Worm (Caenorhabditis elegans) whole organism, L1 larva: Measurements from ENCODE around the gene myo-5.

Experiments used
- F16B12.6 ChIP-seq: fragments of 150-350 bp; optimal IDR thresholded peaks from 2 replicates; lab custom pipeline; 2014; ENCODE audit warnings: missing biosample characterization, missing genetic modification characterization
- ama-1 ChIP-seq: fragments of 150-350 bp; optimal IDR thresholded peaks from 2 replicates; lab custom pipeline; 2014
- ceh-63 ChIP-seq: fragments of 200-800 bp; sonication (Bioruptor generic); optimal IDR thresholded peaks from 2 replicates; lab custom pipeline; 2018; ENCODE audit warnings: mild to moderate bottlenecking, missing genetic modification characterization, missing compliant biosample characterization
- ceh-8 ChIP-seq: fragments of 200-800 bp; sonication (Bioruptor generic); optimal IDR thresholded peaks from 2 replicates; lab custom pipeline; 2018; ENCODE audit warnings: mild to moderate bottlenecking, missing genetic modification characterization, moderate library complexity, missing compliant biosample characterization
- ceh-90 ChIP-seq: sonication (generic microtip); optimal IDR thresholded peaks from 2 replicates; lab custom pipeline; 2016; ENCODE audit warnings: missing genetic modification characterization, missing compliant biosample characterization
- dsc-1 ChIP-seq: sonication (generic microtip); optimal IDR thresholded peaks from 2 replicates; lab custom pipeline; 2016; ENCODE audit warnings: mild to moderate bottlenecking, missing genetic modification characterization, missing compliant biosample characterization
- efl-1 ChIP-seq, 4 experiments: fragments of 150-350 bp; optimal IDR thresholded peaks in 3 of 4; peaks in 1 of 4; 1 replicate in 1 of 4; 2 replicates in 3 of 4; lab custom pipeline; 2014; ENCODE audit warnings: missing biosample characterization in 2 of 4, missing genetic modification characterization in 2 of 4, missing genetic modification reagents in 2 of 4
- efl-3 ChIP-seq: fragments of 200-800 bp; sonication (Bioruptor generic); optimal IDR thresholded peaks from 2 replicates; lab custom pipeline; 2018; ENCODE audit warnings: mild to moderate bottlenecking, missing genetic modification characterization, missing compliant biosample characterization
- egl-27 ChIP-seq, 2 experiments: fragments of 150-350 bp in 1 of 2; sonication (generic microtip); optimal IDR thresholded peaks; 3 replicates each; lab custom pipeline; 2017 to 2018; ENCODE audit warnings: missing biosample characterization in 2 of 2, missing genetic modification characterization in 2 of 2, missing genetic modification reagents in 2 of 2
- elt-2 ChIP-seq: sonication (generic microtip); optimal IDR thresholded peaks from 2 replicates; lab custom pipeline; 2016; ENCODE audit warnings: missing genetic modification characterization, mild to moderate bottlenecking, inconsistent platforms, missing compliant biosample characterization, missing genetic modification reagents
- fkh-4 ChIP-seq: sonication (generic microtip); optimal IDR thresholded peaks from 2 replicates; lab custom pipeline; 2016; ENCODE audit warnings: missing compliant biosample characterization, missing genetic modification characterization, borderline replicate concordance
- fkh-8 ChIP-seq: sonication (generic microtip); optimal IDR thresholded peaks from 2 replicates; lab custom pipeline; 2016; ENCODE audit warnings: mild to moderate bottlenecking, missing genetic modification characterization, missing compliant biosample characterization
- hlh-4 ChIP-seq: sonication (generic microtip); optimal IDR thresholded peaks from 2 replicates; lab custom pipeline; 2016; ENCODE audit warnings: mild to moderate bottlenecking, missing genetic modification characterization, missing compliant biosample characterization
- hpl-2 ChIP-seq: fragments of 150-350 bp; optimal IDR thresholded peaks from 2 replicates; lab custom pipeline; 2014; ENCODE audit warnings: missing biosample characterization, missing genetic modification reagents, missing genetic modification characterization
- irx-1 ChIP-seq: sonication (generic microtip); optimal IDR thresholded peaks from 2 replicates; lab custom pipeline; 2016; ENCODE audit warnings: missing genetic modification characterization, missing compliant biosample characterization
- isw-1 ChIP-seq: fragments of 200-800 bp; sonication (Bioruptor generic); IDR thresholded peaks from 2 replicates; pipeline ENCODE4 v1.3.6; 2022; ENCODE audit warnings: missing genetic modification characterization, missing compliant biosample characterization
- lin-13 ChIP-seq: fragments of 150-350 bp; optimal IDR thresholded peaks from 2 replicates; lab custom pipeline; 2014; ENCODE audit warnings: missing biosample characterization, missing genetic modification reagents, missing genetic modification characterization
- lin-15B ChIP-seq: fragments of 150-350 bp; sonication (generic microtip); optimal IDR thresholded peaks from 3 replicates; lab custom pipeline; 2014; ENCODE audit warnings: missing biosample characterization, missing genetic modification characterization
- lin-35 ChIP-seq, 2 experiments: fragments of 150-350 bp; optimal IDR thresholded peaks; 2 replicates each; lab custom pipeline; 2014; ENCODE audit warnings: missing biosample characterization in 2 of 2, missing genetic modification characterization in 2 of 2, missing genetic modification reagents in 2 of 2
- mep-1 ChIP-seq: fragments of 150-350 bp; optimal IDR thresholded peaks from 2 replicates; lab custom pipeline; 2014; ENCODE audit warnings: missing biosample characterization, missing genetic modification characterization
- nhr-11 ChIP-seq: fragments of 150-350 bp; optimal IDR thresholded peaks from 2 replicates; lab custom pipeline; 2014; ENCODE audit warnings: missing biosample characterization, missing genetic modification characterization
- nhr-12 ChIP-seq: sonication (generic microtip); optimal IDR thresholded peaks from 2 replicates; lab custom pipeline; 2017; ENCODE audit warnings: missing biosample characterization, missing genetic modification characterization
- nhr-237 ChIP-seq: fragments of 150-350 bp; optimal IDR thresholded peaks from 2 replicates; lab custom pipeline; 2014; ENCODE audit warnings: missing biosample characterization, missing genetic modification characterization
- nhr-28 ChIP-seq: fragments of 150-350 bp; optimal IDR thresholded peaks from 2 replicates; lab custom pipeline; 2014; ENCODE audit warnings: missing biosample characterization, missing genetic modification characterization
- nhr-47 ChIP-seq: sonication (generic microtip); optimal IDR thresholded peaks from 2 replicates; lab custom pipeline; 2016; ENCODE audit warnings: mild to moderate bottlenecking, missing genetic modification characterization, moderate library complexity, missing compliant biosample characterization
- nhr-76 ChIP-seq: sonication (generic microtip); optimal IDR thresholded peaks from 2 replicates; lab custom pipeline; 2017; ENCODE audit warnings: missing biosample characterization, missing genetic modification characterization
- nhr-85 ChIP-seq: sonication (generic microtip); peaks from one replicate; lab custom pipeline; 2016; ENCODE audit warnings: missing genetic modification characterization, inconsistent platforms, missing compliant biosample characterization
- snpc-4 ChIP-seq: fragments of 150-350 bp; optimal IDR thresholded peaks from 2 replicates; lab custom pipeline; 2014; ENCODE audit warnings: missing biosample characterization, missing genetic modification characterization
- snu-23 ChIP-seq: sonication (generic microtip); optimal IDR thresholded peaks from 2 replicates; lab custom pipeline; 2016; ENCODE audit warnings: missing genetic modification characterization, missing compliant biosample characterization
- sox-4 ChIP-seq: sonication (generic microtip); optimal IDR thresholded peaks from 2 replicates; lab custom pipeline; 2016; ENCODE audit warnings: missing genetic modification characterization, missing compliant biosample characterization
- tbx-2 ChIP-seq: sonication (generic microtip); optimal IDR thresholded peaks from 2 replicates; lab custom pipeline; 2016; ENCODE audit warnings: missing genetic modification characterization, missing compliant biosample characterization
- vab-15 ChIP-seq: sonication (generic microtip); optimal IDR thresholded peaks from 2 replicates; lab custom pipeline; 2017; ENCODE audit warnings: missing genotype, mild to moderate bottlenecking, missing genetic modification characterization, missing compliant biosample characterization
- zag-1 ChIP-seq: fragments of 150-350 bp; optimal IDR thresholded peaks from 2 replicates; lab custom pipeline; 2014; ENCODE audit warnings: missing biosample characterization, missing genetic modification characterization
- ztf-4 ChIP-seq: fragments of 150-350 bp; optimal IDR thresholded peaks from 2 replicates; lab custom pipeline; 2014; ENCODE audit warnings: missing biosample characterization, missing genetic modification characterization

myo-5 gene

DNA sequence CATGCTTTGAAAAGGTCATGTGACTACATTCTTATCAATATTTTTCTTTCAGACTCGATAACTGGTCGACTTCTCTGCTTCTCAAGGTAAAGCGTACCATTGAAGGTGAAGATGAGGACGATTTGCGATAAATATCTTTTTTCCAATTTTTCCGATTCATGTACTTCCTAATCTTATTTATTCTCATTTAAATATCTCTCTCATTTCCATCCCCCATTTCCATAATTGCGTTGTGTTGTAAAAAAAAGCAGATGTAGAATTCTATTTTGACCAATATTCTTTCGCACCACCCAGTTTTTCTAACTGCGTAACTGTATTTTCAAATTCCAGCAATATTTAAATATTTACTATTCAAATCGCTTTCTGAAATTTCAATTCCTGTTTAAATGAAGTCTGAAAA lies 24.2 kb downstream of the myo-5 start, which contains the start of gene D1014.4:
TSS of gene D1014.4 (plus strand) at position 301 of the 400 bp plus-strand sequence.
- TF ChIP-seq efl-3 (GFP tag; lab: Kevin White, UChicago) (no peak), elt-2 (tag; lab: Kevin White, UChicago) (peak; percentile 21), lin-35 (GFP tag; optimal IDR thresholded peaks at IDR 0.05; lab: Kevin White, UChicago) (peak in 1 of 2 experiments; percentile 15), nhr-85 (tag; lab: Kevin White, UChicago) (peak; percentile 15)

DNA sequence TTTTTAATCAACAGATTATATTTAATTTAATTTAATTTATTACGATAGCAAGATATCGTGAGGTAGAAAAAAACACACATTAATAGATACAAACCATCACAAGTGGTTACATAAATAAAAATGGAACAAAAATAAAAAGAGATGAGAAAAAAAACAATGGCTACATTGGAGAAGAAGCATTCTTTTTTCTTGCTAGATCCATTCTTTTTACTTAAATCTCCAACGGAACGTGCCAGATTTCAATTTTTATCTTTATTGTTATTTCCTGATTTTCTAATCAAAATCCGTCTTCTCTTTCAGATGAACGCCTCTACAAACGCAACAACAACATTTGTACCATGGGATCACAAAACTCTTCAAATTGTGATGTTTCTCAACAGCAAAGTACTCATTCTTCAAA lies 34.8 kb downstream of the myo-5 start, which contains the start of gene D1014.2:
TSS of gene D1014.2 (plus strand) at position 301 of the 400 bp plus-strand sequence.
- TF ChIP-seq zag-1 (tag; lab: Kevin White, UChicago) (no peak), ceh-63 (no peak), nhr-28 (tag; lab: Kevin White, UChicago) (no peak), F16B12.6 (tag; lab: Kevin White, UChicago) (no peak), lin-35 (GFP tag; optimal IDR thresholded peaks at IDR 0.05; lab: Kevin White, UChicago) (no peak), nhr-11 (tag; lab: Kevin White, UChicago) (no peak), lin-13 (GFP tag; lab: Kevin White, UChicago) (no peak), vab-15 (no peak), ceh-90 (tag; lab: Kevin White, UChicago) (no peak), fkh-8 (tag; lab: Kevin White, UChicago) (no peak), nhr-76 (tag; lab: Kevin White, UChicago) (no peak), nhr-47 (tag; lab: Kevin White, UChicago) (no peak), nhr-12 (tag; lab: Kevin White, UChicago) (no peak), egl-27 (tag; optimal IDR thresholded peaks at IDR 0.05; lab: Kevin White, UChicago) (no peak), nhr-237 (tag; lab: Kevin White, UChicago) (no peak), ceh-8 (GFP tag; lab: Kevin White, UChicago) (no peak), irx-1 (tag; lab: Kevin White, UChicago) (no peak)

DNA sequence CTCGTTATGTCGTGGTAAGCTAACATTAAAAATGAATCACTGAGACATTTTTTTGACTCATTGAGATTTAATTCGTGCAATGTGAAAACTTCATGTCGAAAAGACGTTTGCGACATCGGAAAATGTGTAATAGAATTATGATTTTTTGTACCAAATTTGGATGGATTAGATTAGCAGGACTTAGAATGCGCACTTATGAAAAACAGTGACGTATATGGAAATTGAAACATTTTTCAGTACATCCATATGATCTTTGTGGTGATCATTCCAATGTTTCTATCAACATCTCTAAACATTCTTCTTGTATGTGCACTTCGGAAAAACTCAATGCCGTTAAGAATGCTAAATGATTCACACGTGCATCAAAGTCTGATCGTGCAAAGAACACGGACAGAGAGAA lies 35.7 kb downstream of the myo-5 start:
- TF ChIP-seq fkh-4 (tag; lab: Kevin White, UChicago) (no peak), hlh-4 (no peak), sox-4 (tag; lab: Kevin White, UChicago) (no peak), dsc-1 (peak; percentile 2), hpl-2 (no peak), lin-13 (GFP tag; lab: Kevin White, UChicago) (no peak), snu-23 (GFP tag; lab: Kevin White, UChicago) (no peak)

DNA sequence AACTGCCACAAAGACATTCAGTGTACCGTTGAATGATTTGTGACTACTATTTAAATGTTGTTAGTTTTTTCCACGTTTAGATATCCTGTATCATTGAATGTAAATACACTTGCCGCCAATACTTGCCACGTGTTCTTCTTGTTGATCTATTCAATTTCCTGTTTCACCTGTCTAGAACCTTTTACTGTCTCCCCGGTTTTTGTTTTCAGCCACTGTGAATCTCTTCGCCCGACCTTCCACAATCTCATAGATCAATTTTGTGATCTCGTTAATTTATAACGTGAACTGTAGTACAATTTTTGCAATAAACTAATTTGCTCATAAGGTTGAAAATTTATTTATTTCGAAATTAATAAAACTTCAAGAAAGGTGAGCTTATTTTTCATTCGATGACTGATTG lies 36.6 kb downstream of the myo-5 start, which contains the start of gene D1014.13:
TSS of gene D1014.13 (plus strand) at position 301 of the 400 bp plus-strand sequence.
- TF ChIP-seq tbx-2 (tag; lab: Kevin White, UChicago), result no peak
- no peak for TF ChIP-seq mep-1 (tag; lab: Kevin White, UChicago)
- no peak for TF ChIP-seq isw-1 (GFP tag; lab: Robert Waterston, UW)
- TF ChIP-seq egl-27 (tag; optimal IDR thresholded peaks at IDR 0.05; lab: Kevin White, UChicago), result no peak
- TF ChIP-seq ama-1 (lab: Kevin White, UChicago), result no peak
- no peak for TF ChIP-seq ztf-4 (tag; lab: Kevin White, UChicago)
- no peak for TF ChIP-seq snpc-4 (tag; lab: Kevin White, UChicago)
- no peak for TF ChIP-seq vab-15
- no peak for TF ChIP-seq irx-1 (tag; lab: Kevin White, UChicago)

DNA sequence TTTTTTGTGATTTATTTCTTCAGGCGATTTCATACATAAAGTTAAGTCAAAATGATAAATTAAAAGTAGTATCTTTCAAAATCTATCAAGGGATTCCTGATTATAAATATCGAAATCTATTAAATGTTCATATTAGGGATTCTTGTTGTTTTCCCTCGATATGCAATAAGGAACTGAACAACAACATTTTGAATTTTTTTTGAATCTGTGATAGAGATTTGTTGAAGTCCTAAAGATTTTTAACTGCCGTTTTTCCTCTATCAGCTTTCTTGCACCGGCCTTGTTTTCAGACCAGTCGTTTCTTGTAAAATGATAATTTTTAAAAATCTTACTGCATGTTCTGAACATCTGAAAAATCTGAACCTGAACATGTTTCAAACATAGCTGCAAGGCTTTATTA lies 47.0 kb downstream of the myo-5 start:
- no peak for TF ChIP-seq lin-15B (tag; lab: Kevin White, UChicago)
- no peak for TF ChIP-seq efl-1 (optimal IDR thresholded peaks at IDR 0.05; lab: Kevin White, UChicago)
- peak in 1 of 2 experiments; percentile 90 for TF ChIP-seq efl-1 (GFP tag; optimal IDR thresholded peaks at IDR 0.05 in 1 of 2; lab: Kevin White, UChicago)
